Fruit fly (Drosophila melanogaster): ENCODE results near the gene dos.
A peak's percentile ranks its signal among the peaks of the same experiment; 100 is the strongest.

The dos gene

DNA sequence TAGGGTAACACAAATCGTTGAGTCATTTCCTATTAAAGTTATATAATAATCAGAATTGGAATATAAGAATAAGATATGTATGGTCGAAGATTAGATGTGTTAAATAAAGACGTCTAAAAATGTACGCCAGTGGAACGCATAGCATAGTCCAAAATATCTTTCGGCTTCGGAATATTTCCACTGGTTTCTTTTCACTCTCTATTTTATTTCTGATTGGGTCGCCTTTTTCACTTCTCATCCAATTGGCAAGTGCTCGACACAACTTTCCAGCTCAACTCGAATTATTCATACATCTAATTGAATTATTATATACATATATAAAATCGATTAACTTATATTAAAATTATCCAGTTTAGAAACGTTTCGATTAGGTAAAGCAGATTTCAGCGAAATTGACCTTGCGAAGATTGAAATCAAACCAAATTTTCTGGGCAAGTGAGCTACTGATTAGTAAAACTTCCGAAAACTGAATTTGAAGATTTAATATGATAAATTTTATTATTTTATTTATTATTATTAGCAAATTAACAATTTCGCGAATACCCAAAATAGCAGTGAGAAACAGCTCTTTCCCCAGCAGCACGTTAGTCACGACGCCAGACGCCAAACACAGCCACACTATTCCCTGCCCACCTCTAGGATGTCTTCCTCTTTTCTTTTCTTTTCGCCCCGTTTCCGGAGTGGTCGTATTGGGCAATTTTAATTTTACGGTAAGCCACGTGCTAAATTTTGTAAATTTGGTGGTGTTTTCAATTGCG is 2.2 kb upstream of the dos start, which contains the start of gene RpL8 (continued):
- peak; percentile 66 for TF ChIP-seq CG9215 (GFP tag; IDR thresholded peaks at IDR 0.05)
- TF ChIP-seq CG5180 (GFP tag; optimal IDR thresholded peaks at IDR 0.05) = peak; percentile 75
- peak; percentile 80 for TF ChIP-seq CHES-1-like (GFP tag; optimal IDR thresholded peaks at IDR 0.05)
- TF ChIP-seq luna (GFP tag; optimal IDR thresholded peaks at IDR 0.05) = peak; percentile 65
- TF ChIP-seq CG17612 (GFP tag; IDR thresholded peaks at IDR 0.05) = 0 out of 2 replicates have a peak, but pooled peaks have one; percentile 25
- peak in 1 of 2 experiments; percentile 84 for TF ChIP-seq Eip74EF (GFP tag; optimal IDR thresholded peaks at IDR 0.05)
- peak; percentile 81 for TF ChIP-seq PHDP (tag; optimal IDR thresholded peaks at IDR 0.05)
- peak; percentile 57 for TF ChIP-seq Dek (tag; optimal IDR thresholded peaks at IDR 0.05)
- peak; percentile 91 for TF ChIP-seq odd (GFP tag; optimal IDR thresholded peaks at IDR 0.05)
- TF ChIP-seq ro (GFP tag; IDR thresholded peaks at IDR 0.05) = peak; percentile 28; the same call in 1 of the 2 replicates
- peak; percentile 84 for TF ChIP-seq CG18619 (GFP tag; optimal IDR thresholded peaks at IDR 0.05)
- TF ChIP-seq aop (GFP tag; IDR thresholded peaks at IDR 0.05) = no peak
- peak; percentile 75 for TF ChIP-seq gsb-n (tag; optimal IDR thresholded peaks at IDR 0.05)
- TF ChIP-seq CG8944 (GFP tag; optimal IDR thresholded peaks at IDR 0.05) = peak; percentile 63
- peak; percentile 52 for TF ChIP-seq exex (tag; optimal IDR thresholded peaks at IDR 0.05)
- peak; percentile 72 for TF ChIP-seq nmo (GFP tag; optimal IDR thresholded peaks at IDR 0.05)
- TF ChIP-seq gt (GFP tag; IDR thresholded peaks at IDR 0.05) = peak; percentile 29; the same call in 1 of the 2 replicates
- TF ChIP-seq Lpt (GFP tag; optimal IDR thresholded peaks at IDR 0.05) = no peak
- TF ChIP-seq CG10979 (tag; optimal IDR thresholded peaks at IDR 0.05) = peak; percentile 56
- peak; percentile 92 for TF ChIP-seq CG4707 (GFP tag; optimal IDR thresholded peaks at IDR 0.05)
- peak; percentile 61 for TF ChIP-seq CG13287 (GFP tag; IDR thresholded peaks at IDR 0.05; ENCODE audit: partially characterized antibody)
- peak; percentile 84 for TF ChIP-seq CG11247 (GFP tag; IDR thresholded peaks at IDR 0.05)
- peak; percentile 43; the same call in 1 of the 2 replicates for TF ChIP-seq ato (GFP tag; IDR thresholded peaks at IDR 0.05; ENCODE audit: partially characterized antibody)
- peak; percentile 10; the same call in 1 of the 2 replicates for TF ChIP-seq sim (GFP tag; IDR thresholded peaks at IDR 0.05)
- TF ChIP-seq CG12744 (GFP tag; optimal IDR thresholded peaks at IDR 0.05) = peak; percentile 75
- no peak for TF ChIP-seq ab (GFP tag; optimal IDR thresholded peaks at IDR 0.05)
- no peak for TF ChIP-seq yki (optimal IDR thresholded peaks at IDR 0.05)
- TF ChIP-seq CG2875 (GFP tag; optimal IDR thresholded peaks at IDR 0.05) = peak; percentile 80
- TF ChIP-seq CG8089 (GFP tag; optimal IDR thresholded peaks at IDR 0.05) = peak; percentile 84
- peak; percentile 66 for TF ChIP-seq pum (GFP tag; optimal IDR thresholded peaks at IDR 0.05)
- peak; percentile 53 for TF ChIP-seq unc-4 (GFP tag; IDR thresholded peaks at IDR 0.05; ENCODE audit: partially characterized antibody)
- peak; percentile 54 for TF ChIP-seq Nf-YC (tag; optimal IDR thresholded peaks at IDR 0.05)
- peak; percentile 42 for TF ChIP-seq CG12236 (GFP tag; optimal IDR thresholded peaks at IDR 0.05)
- peak; percentile 72 for TF ChIP-seq CG13894 (tag; optimal IDR thresholded peaks at IDR 0.05)
- no peak for TF ChIP-seq z (GFP tag; IDR thresholded peaks at IDR 0.05)
- peak; percentile 86 for TF ChIP-seq ranshi (GFP tag; IDR thresholded peaks at IDR 0.05)
- TF ChIP-seq H2.0 (GFP tag; IDR thresholded peaks at IDR 0.05) = peak; percentile 86
- TF ChIP-seq C15 (GFP tag; IDR thresholded peaks at IDR 0.05) = 0 out of 3 replicates have a peak, but pooled peaks have one; percentile 55
- peak; percentile 88 for TF ChIP-seq gro (GFP tag; optimal IDR thresholded peaks at IDR 0.05)
- TF ChIP-seq usp (GFP tag; optimal IDR thresholded peaks at IDR 0.05) = no peak
- peak; percentile 65 for TF ChIP-seq CG17186 (GFP tag; optimal IDR thresholded peaks at IDR 0.05)
- TF ChIP-seq Fer1 (GFP tag; optimal IDR thresholded peaks at IDR 0.05) = peak; percentile 89
- TF ChIP-seq al (GFP tag; IDR thresholded peaks at IDR 0.05) = peak; percentile 65
- peak; percentile 97 for TF ChIP-seq chm (GFP tag; IDR thresholded peaks at IDR 0.05)
- no peak for TF ChIP-seq CG1832 (GFP tag; optimal IDR thresholded peaks at IDR 0.05)
- peak; percentile 71 for TF ChIP-seq pb (GFP tag; optimal IDR thresholded peaks at IDR 0.05)
- TF ChIP-seq so (GFP tag; IDR thresholded peaks at IDR 0.05) = peak; percentile 85
- TF ChIP-seq ham (GFP tag; IDR thresholded peaks at IDR 0.05) = peak; percentile 64; the same call in 1 of the 2 replicates
- TF ChIP-seq E2f1 (GFP tag; IDR thresholded peaks at IDR 0.05) = peak; percentile 77
